Worm (Caenorhabditis elegans): Measurements from ENCODE around the gene ceh-36.

The ceh-36 gene

DNA sequence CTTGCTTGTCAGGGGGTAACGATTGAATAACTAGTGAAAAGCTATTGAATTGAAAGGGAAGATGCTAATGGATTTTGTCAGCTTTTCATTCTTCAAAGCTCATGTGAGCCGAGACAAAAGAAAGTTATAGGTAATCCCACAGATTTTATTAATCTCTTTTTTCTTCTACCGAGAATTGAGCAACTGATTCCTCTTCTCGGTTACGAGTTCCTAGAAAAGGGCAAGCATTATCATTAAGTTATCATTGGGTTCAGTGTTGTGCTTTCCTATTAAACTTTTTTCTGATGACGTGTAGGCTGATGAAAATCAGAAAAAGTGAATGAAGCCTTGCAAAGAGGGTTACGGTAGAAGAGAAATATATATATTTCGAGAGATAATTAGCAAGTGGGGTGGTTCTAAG lies 735 bp downstream of the ceh-36 start:
- no peak for TF ChIP-seq ztf-11 (tag; optimal IDR thresholded peaks at IDR 0.05)
- TF ChIP-seq nhr-129 (tag; optimal IDR thresholded peaks at IDR 0.05), result no peak
- no peak for TF ChIP-seq gmeb-1 (tag; optimal IDR thresholded peaks at IDR 0.05)
- no peak for TF ChIP-seq F13H6.1 (tag; optimal IDR thresholded peaks at IDR 0.05)
- TF ChIP-seq ceh-82 (tag; optimal IDR thresholded peaks at IDR 0.05), result no peak
- TF ChIP-seq unc-62 (GFP tag; optimal IDR thresholded peaks at IDR 0.05), result no peak
- TF ChIP-seq sem-4 (tag; optimal IDR thresholded peaks at IDR 0.05), result no peak
- no peak for TF ChIP-seq nhr-23 (tag; optimal IDR thresholded peaks at IDR 0.05)
- no peak for TF ChIP-seq nhr-21 (tag; optimal IDR thresholded peaks at IDR 0.05)
- no peak for TF ChIP-seq lin-11 (tag; optimal IDR thresholded peaks at IDR 0.05)
- no peak for TF ChIP-seq nhr-77 (tag; optimal IDR thresholded peaks at IDR 0.05)
- TF ChIP-seq nhr-25 (tag; optimal IDR thresholded peaks at IDR 0.05), result no peak
- TF ChIP-seq egl-27 (tag; optimal IDR thresholded peaks at IDR 0.05), result no peak
- TF ChIP-seq sma-3 (GFP tag; optimal IDR thresholded peaks at IDR 0.05), result no peak
- no peak for TF ChIP-seq nhr-237 (tag; optimal IDR thresholded peaks at IDR 0.05)

DNA sequence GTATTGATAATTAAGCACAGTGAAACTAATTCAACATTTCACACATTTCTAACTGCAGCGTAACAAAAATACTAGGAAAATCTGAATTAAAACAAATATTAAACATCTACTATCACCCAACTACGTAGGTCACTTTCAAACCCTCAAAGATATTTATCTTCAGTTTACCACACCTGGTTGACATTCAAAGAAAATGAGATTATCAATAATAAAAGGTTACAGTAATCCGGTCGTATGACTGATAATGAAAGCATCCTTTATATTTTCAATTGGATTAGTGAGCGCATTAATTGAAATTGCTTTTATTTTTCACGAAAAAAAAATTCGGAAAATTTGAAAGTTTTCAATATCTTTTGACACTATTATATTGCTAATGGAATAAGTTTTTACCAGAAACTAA lies 3.9 kb downstream of the ceh-36 start:
- TF ChIP-seq C34F6.9 (tag; optimal IDR thresholded peaks at IDR 0.05) (no peak), sma-9 (GFP tag; optimal IDR thresholded peaks at IDR 0.05) (no peak), sma-9 (tag; optimal IDR thresholded peaks at IDR 0.05) (no peak), mab-5 (tag; optimal IDR thresholded peaks at IDR 0.05) (no peak), nhr-12 (tag; optimal IDR thresholded peaks at IDR 0.05) (no peak), nhr-77 (tag; optimal IDR thresholded peaks at IDR 0.05) (no peak), crh-2 (tag; optimal IDR thresholded peaks at IDR 0.05) (no peak), nhr-129 (tag; optimal IDR thresholded peaks at IDR 0.05) (no peak), ceh-16 (tag; optimal IDR thresholded peaks at IDR 0.05) (no peak), unc-55 (GFP tag; optimal IDR thresholded peaks at IDR 0.05) (no peak), skn-1 (tag; optimal IDR thresholded peaks at IDR 0.05) (no peak), Y55F3AM.14 (GFP tag; optimal IDR thresholded peaks at IDR 0.05) (no peak), mdl-1 (tag; optimal IDR thresholded peaks at IDR 0.05) (no peak), sma-3 (GFP tag; optimal IDR thresholded peaks at IDR 0.05) (no peak), egl-27 (tag; optimal IDR thresholded peaks at IDR 0.05) (no peak), unc-39 (tag; optimal IDR thresholded peaks at IDR 0.05) (no peak), sem-4 (tag; optimal IDR thresholded peaks at IDR 0.05) (no peak), nhr-25 (tag; optimal IDR thresholded peaks at IDR 0.05) (no peak), lsy-2 (tag; optimal IDR thresholded peaks at IDR 0.05) (no peak), mbf-1 (tag; optimal IDR thresholded peaks at IDR 0.05) (no peak), ZK546.5 (tag; optimal IDR thresholded peaks at IDR 0.05) (no peak)

DNA sequence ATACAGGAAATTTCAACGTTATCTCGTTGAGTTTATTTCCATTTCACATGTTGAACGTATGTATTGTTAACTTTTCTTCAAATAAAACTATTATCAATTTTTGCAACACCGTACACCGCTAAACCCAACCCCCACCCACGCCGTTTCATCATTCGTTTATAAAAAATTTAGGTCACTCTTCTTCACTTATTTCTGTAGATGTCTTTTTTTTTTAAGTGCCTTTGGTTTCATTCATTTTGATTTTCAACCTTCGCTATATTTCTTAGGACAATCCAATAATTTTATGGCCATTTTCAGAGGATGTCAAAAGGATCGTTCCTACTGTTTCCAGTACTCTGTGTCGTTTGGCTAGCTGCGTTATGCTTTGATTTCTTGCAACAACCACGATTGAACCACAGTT lies 6.2 kb downstream of the ceh-36 start, which contains the start of gene C37E2.3:
TSS of gene C37E2.3 (plus strand) at position 301 of the 400 bp plus-strand sequence.
- no peak for TF ChIP-seq ZK546.5 (tag; optimal IDR thresholded peaks at IDR 0.05)
- no peak for TF ChIP-seq skn-1 (tag; optimal IDR thresholded peaks at IDR 0.05)
- no peak for TF ChIP-seq dmd-4 (tag; optimal IDR thresholded peaks at IDR 0.05)
- no peak for TF ChIP-seq lin-13 (GFP tag; optimal IDR thresholded peaks at IDR 0.05)
- no peak for TF ChIP-seq mbf-1 (tag; optimal IDR thresholded peaks at IDR 0.05)
- TF ChIP-seq sma-9 (GFP tag; optimal IDR thresholded peaks at IDR 0.05), result no peak
- no peak for TF ChIP-seq sma-9 (tag; optimal IDR thresholded peaks at IDR 0.05)
- TF ChIP-seq zag-1 (tag; optimal IDR thresholded peaks at IDR 0.05), result no peak
- TF ChIP-seq R02D3.7 (tag; optimal IDR thresholded peaks at IDR 0.05), result no peak
- TF ChIP-seq mdl-1 (tag; optimal IDR thresholded peaks at IDR 0.05), result no peak
- TF ChIP-seq lsy-2 (tag; optimal IDR thresholded peaks at IDR 0.05), result no peak
- no peak for TF ChIP-seq nhr-237 (tag; optimal IDR thresholded peaks at IDR 0.05)
- no peak for TF ChIP-seq unc-62 (GFP tag; optimal IDR thresholded peaks at IDR 0.05)
- TF ChIP-seq ceh-82 (tag; optimal IDR thresholded peaks at IDR 0.05), result no peak
- no peak for TF ChIP-seq nhr-21 (tag; optimal IDR thresholded peaks at IDR 0.05)
- no peak for TF ChIP-seq fos-1 (tag; optimal IDR thresholded peaks at IDR 0.05)
- TF ChIP-seq ztf-4 (tag; optimal IDR thresholded peaks at IDR 0.05), result no peak
- TF ChIP-seq nhr-11 (tag; optimal IDR thresholded peaks at IDR 0.05), result no peak
- TF ChIP-seq gmeb-1 (tag; optimal IDR thresholded peaks at IDR 0.05), result no peak

- TF ChIP-seq aly-2 (tag; optimal IDR thresholded peaks at IDR 0.05) (no peak), lsy-2 (tag; optimal IDR thresholded peaks at IDR 0.05) (no peak), gmeb-1 (tag; optimal IDR thresholded peaks at IDR 0.05) (no peak), Y55F3AM.14 (GFP tag; optimal IDR thresholded peaks at IDR 0.05) (no peak), elt-1 (tag; optimal IDR thresholded peaks at IDR 0.05) (no peak), ama-1 (optimal IDR thresholded peaks at IDR 0.05) (no peak), elt-3 (tag; optimal IDR thresholded peaks at IDR 0.05) (no peak), R02D3.7 (tag; optimal IDR thresholded peaks at IDR 0.05) (no peak), nhr-11 (tag; optimal IDR thresholded peaks at IDR 0.05) (no peak), unc-62 (GFP tag; optimal IDR thresholded peaks at IDR 0.05) (no peak), nhr-25 (tag; optimal IDR thresholded peaks at IDR 0.05) (no peak), crh-2 (tag; optimal IDR thresholded peaks at IDR 0.05) (no peak), nhr-21 (tag; optimal IDR thresholded peaks at IDR 0.05) (no peak), ztf-4 (tag; optimal IDR thresholded peaks at IDR 0.05) (no peak), C34F6.9 (tag; optimal IDR thresholded peaks at IDR 0.05) (no peak), nhr-6 (tag; optimal IDR thresholded peaks at IDR 0.05) (no peak), nhr-237 (tag; optimal IDR thresholded peaks at IDR 0.05) (no peak), zag-1 (tag; optimal IDR thresholded peaks at IDR 0.05) (no peak), lin-13 (GFP tag; optimal IDR thresholded peaks at IDR 0.05) (no peak), peb-1 (tag; optimal IDR thresholded peaks at IDR 0.05) (no peak)
Observed at ce11 chrX:14179488-14179887, 6.9 kb downstream of the ceh-36 start.
